Fruit fly (Drosophila melanogaster) whole organism, embryonic: Measurements from ENCODE around the gene tw.

Source experiments
- Awh ChIP-seq: fragments of 200-800 bp; sonication (Bioruptor generic); IDR thresholded peaks from 2 replicates; pipeline ENCODE4, ENCODE4 v1.3.6; 2022; ENCODE audit warnings: missing biosample characterization, missing genetic modification characterization
- BEAF-32 ChIP-seq: fragments of 200-800 bp; sonication (Bioruptor generic); optimal IDR thresholded peaks from 3 replicates; lab custom pipeline; 2017; ENCODE audit warnings: missing biosample characterization, missing genetic modification characterization, mild to moderate bottlenecking, moderate library complexity, missing genetic modification reagents
- CG10209 ChIP-seq: fragments of 200-800 bp; sonication (Bioruptor generic); optimal IDR thresholded peaks from 3 replicates; lab custom pipeline; 2017; ENCODE audit warnings: missing biosample characterization, mild to moderate bottlenecking, missing genetic modification characterization, missing genetic modification reagents
- CG10543 ChIP-seq: fragments of 200-800 bp; sonication (Bioruptor generic); optimal IDR thresholded peaks from 3 replicates; lab custom pipeline; 2017; ENCODE audit warnings: missing biosample characterization, mild to moderate bottlenecking, missing genetic modification characterization, moderate library complexity
- CG10654 ChIP-seq: fragments of 200-800 bp; sonication (Bioruptor generic); optimal IDR thresholded peaks from 2 replicates; lab custom pipeline; 2016; ENCODE audit warnings: missing biosample characterization, missing genetic modification characterization
- CG10959 ChIP-seq: fragments of 200-800 bp; sonication (Bioruptor generic); IDR thresholded peaks from 2 replicates; pipeline ENCODE4 v1.3.6; 2022; ENCODE audit warnings: missing biosample characterization, missing genetic modification characterization
- CG11247 ChIP-seq: fragments of 200-800 bp; sonication (Bioruptor generic); IDR thresholded peaks from 2 replicates; pipeline ENCODE4 v1.3.6; 2022; ENCODE audit warnings: missing biosample characterization, missing genetic modification characterization
- CG12942 ChIP-seq: fragments of 200-800 bp; sonication (Bioruptor generic); optimal IDR thresholded peaks from 3 replicates; lab custom pipeline; 2016; ENCODE audit warnings: missing biosample characterization, missing genetic modification characterization
- CG13296 ChIP-seq: fragments of 200-800 bp; sonication (Bioruptor generic); optimal IDR thresholded peaks from 3 replicates; lab custom pipeline; 2018; ENCODE audit warnings: missing biosample characterization, mild to moderate bottlenecking, missing genetic modification characterization
- CG1603 ChIP-seq: fragments of 200-800 bp; sonication (Bioruptor generic); optimal IDR thresholded peaks from 2 replicates; lab custom pipeline; 2019; ENCODE audit warnings: missing biosample characterization, mild to moderate bottlenecking, missing genetic modification characterization, moderate library complexity
- CG16863 ChIP-seq: fragments of 200-800 bp; sonication (Bioruptor generic); optimal IDR thresholded peaks from 3 replicates; lab custom pipeline; 2016; ENCODE audit warnings: missing biosample characterization, missing genetic modification characterization
- CG17361 ChIP-seq: fragments of 200-800 bp; sonication (Bioruptor generic); IDR thresholded peaks from 3 replicates; pipeline ENCODE4 v1.3.6; 2022; ENCODE audit warnings: missing biosample characterization, missing genetic modification characterization
- CG2712 ChIP-seq: fragments of 200-800 bp; optimal IDR thresholded peaks from 3 replicates; lab custom pipeline; 2019; ENCODE audit warnings: missing biosample characterization, mild to moderate bottlenecking, missing genetic modification characterization, moderate library complexity
- CG32532 ChIP-seq: fragments of 200-800 bp; sonication (Bioruptor generic); IDR thresholded peaks from 2 replicates; pipeline ENCODE4 v1.3.6; 2022; ENCODE audit warnings: missing biosample characterization, missing genetic modification characterization
- CG33213 ChIP-seq: fragments of 200-800 bp; sonication (Bioruptor generic); optimal IDR thresholded peaks from 3 replicates; lab custom pipeline; 2016; ENCODE audit warnings: missing biosample characterization, missing genetic modification characterization
- CG3847 ChIP-seq: fragments of 200-800 bp; sonication (Bioruptor generic); IDR thresholded peaks from 2 replicates; pipeline ENCODE4 v1.3.6; 2022; ENCODE audit warnings: missing biosample characterization, missing genetic modification characterization
- CG4707 ChIP-seq: fragments of 200-800 bp; sonication (Bioruptor generic); optimal IDR thresholded peaks from 2 replicates; lab custom pipeline; 2018; ENCODE audit warnings: missing biosample characterization, mild to moderate bottlenecking, missing genetic modification characterization, moderate library complexity
- CG6689 ChIP-seq: fragments of 200-800 bp; sonication (Bioruptor generic); IDR thresholded peaks from 2 replicates; pipeline ENCODE4 v1.3.6; 2022; ENCODE audit warnings: missing biosample characterization, missing genetic modification characterization
- CG7357 ChIP-seq: fragments of 200-800 bp; sonication (Bioruptor generic); IDR thresholded peaks from 3 replicates; pipeline ENCODE4 v1.3.6; 2022; ENCODE audit warnings: missing biosample characterization, missing genetic modification characterization
- CG8359 ChIP-seq: fragments of 200-800 bp; sonication (Bioruptor generic); optimal IDR thresholded peaks from 2 replicates; lab custom pipeline; 2017; ENCODE audit warnings: missing biosample characterization, mild to moderate bottlenecking, missing genetic modification characterization, borderline replicate concordance
- CG8388 ChIP-seq: fragments of 200-800 bp; sonication (Bioruptor generic); optimal IDR thresholded peaks from 2 replicates; lab custom pipeline; 2019; ENCODE audit warnings: missing biosample characterization, mild to moderate bottlenecking, missing genetic modification characterization, moderate library complexity
- CG9437 ChIP-seq: fragments of 200-800 bp; sonication (Bioruptor generic); optimal IDR thresholded peaks from 2 replicates; lab custom pipeline; 2018; ENCODE audit warnings: missing biosample characterization, mild to moderate bottlenecking, missing genetic modification characterization
- CrebB ChIP-seq: fragments of 200-800 bp; sonication (Bioruptor generic); optimal IDR thresholded peaks from 3 replicates; lab custom pipeline; 2018; ENCODE audit warnings: missing biosample characterization, mild to moderate bottlenecking, missing genetic modification characterization
- Deaf1 ChIP-seq: fragments of 200-800 bp; optimal IDR thresholded peaks from 3 replicates; lab custom pipeline; 2019; ENCODE audit warnings: missing biosample characterization, mild to moderate bottlenecking, missing genetic modification characterization, moderate library complexity
- Dek ChIP-seq: fragments of 200-800 bp; sonication (Bioruptor generic); optimal IDR thresholded peaks from 3 replicates; lab custom pipeline; 2019; ENCODE audit warnings: missing biosample characterization, mild to moderate bottlenecking, missing genetic modification characterization, moderate library complexity
- Dp ChIP-seq: fragments of 200-800 bp; sonication (Bioruptor generic); optimal IDR thresholded peaks from 2 replicates; lab custom pipeline; 2018; ENCODE audit warnings: missing biosample characterization, mild to moderate bottlenecking, missing genetic modification characterization, moderate library complexity
- E2f2 ChIP-seq: fragments of 200-800 bp; sonication (Bioruptor generic); IDR thresholded peaks from 2 replicates; pipeline ENCODE4 v1.3.6; 2022; ENCODE audit warnings: missing biosample characterization, missing genetic modification characterization
- Ets65A ChIP-seq: fragments of 200-800 bp; sonication (Bioruptor generic); peaks from one replicate; lab custom pipeline; 2016; ENCODE audit warnings: missing biosample characterization, missing genetic modification characterization
- H15 ChIP-seq: fragments of 200-800 bp; sonication (Bioruptor generic); IDR thresholded peaks from 3 replicates; pipeline ENCODE4 v1.3.6; 2022; ENCODE audit warnings: missing biosample characterization, missing genetic modification characterization
- HmgZ ChIP-seq: fragments of 200-800 bp; sonication (Bioruptor generic); optimal IDR thresholded peaks from 2 replicates; lab custom pipeline; 2018; ENCODE audit warnings: missing biosample characterization, mild to moderate bottlenecking, missing genetic modification characterization
- Hr3 ChIP-seq: fragments of 200-800 bp; sonication (Bioruptor generic); optimal IDR thresholded peaks from 3 replicates; lab custom pipeline; 2016; ENCODE audit warnings: missing biosample characterization, missing genetic modification characterization
- Hsf ChIP-seq: fragments of 200-800 bp; sonication (Bioruptor generic); optimal IDR thresholded peaks from 3 replicates; lab custom pipeline; 2016; ENCODE audit warnings: missing biosample characterization, missing genetic modification characterization
- Med ChIP-seq: fragments of 200-800 bp; sonication (Bioruptor generic); peaks from one replicate; lab custom pipeline; 2016; ENCODE audit warnings: missing biosample characterization, missing genetic modification characterization, mild to moderate bottlenecking, inconsistent platforms, moderate library complexity
- NfI ChIP-seq: fragments of 200-800 bp; sonication (Bioruptor generic); optimal IDR thresholded peaks from 3 replicates; lab custom pipeline; 2018; ENCODE audit warnings: missing biosample characterization, mild to moderate bottlenecking, missing genetic modification characterization, moderate library complexity
- Oli ChIP-seq: fragments of 200-800 bp; sonication (Bioruptor generic); optimal IDR thresholded peaks from 2 replicates; lab custom pipeline; 2018; ENCODE audit warnings: missing biosample characterization, mild to moderate bottlenecking, missing genetic modification characterization, moderate library complexity
- Spps ChIP-seq: fragments of 200-800 bp; sonication (Bioruptor generic); optimal IDR thresholded peaks from 2 replicates; lab custom pipeline; 2018; ENCODE audit warnings: missing biosample characterization, mild to moderate bottlenecking, missing genetic modification characterization
- amos ChIP-seq: fragments of 200-800 bp; sonication (Bioruptor generic); IDR thresholded peaks from 2 replicates; pipeline ENCODE4 v1.3.6; 2022; ENCODE audit warnings: missing biosample characterization, missing genetic modification characterization; ENCODE audit not compliant: partially characterized antibody
- bigmax ChIP-seq: fragments of 200-800 bp; sonication (Bioruptor generic); optimal IDR thresholded peaks from 2 replicates; lab custom pipeline; 2018; ENCODE audit warnings: missing biosample characterization, mild to moderate bottlenecking, missing genetic modification characterization
- dpn ChIP-seq, 2 experiments: fragments of 200-800 bp; sonication (Bioruptor generic); optimal IDR thresholded peaks; 3 replicates each; lab custom pipeline; 2016; ENCODE audit warnings: missing biosample characterization in 2 of 2, missing genetic modification characterization in 2 of 2
- gem ChIP-seq: fragments of 200-800 bp; sonication (Bioruptor generic); optimal IDR thresholded peaks from 2 replicates; lab custom pipeline; 2019; ENCODE audit warnings: missing biosample characterization, mild to moderate bottlenecking, missing genetic modification characterization, moderate library complexity
- jumu ChIP-seq: fragments of 200-800 bp; sonication (Bioruptor generic); optimal IDR thresholded peaks from 3 replicates; lab custom pipeline; 2016; ENCODE audit warnings: missing biosample characterization, missing genetic modification characterization
- lab ChIP-seq: fragments of 200-800 bp; sonication (Bioruptor generic); optimal IDR thresholded peaks from 3 replicates; lab custom pipeline; 2017; ENCODE audit warnings: missing biosample characterization, missing genetic modification characterization, mild to moderate bottlenecking, moderate library complexity, missing genetic modification reagents
- lov ChIP-seq, 2 experiments: fragments of 200-800 bp in 1 of 2; fragments of >200 bp in 1 of 2; sonication (Bioruptor generic) in 1 of 2; IDR thresholded peaks in 1 of 2; optimal IDR thresholded peaks in 1 of 2; 2 replicates in 1 of 2; 3 replicates in 1 of 2; pipeline versions ENCODE4 v1.3.6 to Lab custom; 2017 to 2022; ENCODE audit warnings: missing biosample characterization in 1 of 2, missing genetic modification characterization in 1 of 2
- nmo ChIP-seq: fragments of 200-800 bp; sonication (Bioruptor generic); optimal IDR thresholded peaks from 2 replicates; lab custom pipeline; 2018; ENCODE audit warnings: missing biosample characterization, mild to moderate bottlenecking, missing genetic modification characterization, moderate library complexity
- sqz ChIP-seq: fragments of 200-800 bp; sonication (Bioruptor generic); optimal IDR thresholded peaks from 3 replicates; lab custom pipeline; 2018; ENCODE audit warnings: missing biosample characterization, mild to moderate bottlenecking, missing genetic modification characterization
- tio ChIP-seq: fragments of 200-800 bp; sonication (Bioruptor generic); optimal IDR thresholded peaks from 2 replicates; lab custom pipeline; 2017; ENCODE audit warnings: missing biosample characterization, missing genetic modification characterization, inconsistent platforms
- trem ChIP-seq: fragments of 200-800 bp; optimal IDR thresholded peaks from 3 replicates; lab custom pipeline; 2019; ENCODE audit warnings: missing biosample characterization, mild to moderate bottlenecking, missing genetic modification characterization, moderate library complexity
- zf30C ChIP-seq: fragments of 200-800 bp; sonication (Bioruptor generic); optimal IDR thresholded peaks from 3 replicates; lab custom pipeline; 2018; ENCODE audit warnings: missing biosample characterization, mild to moderate bottlenecking, missing genetic modification characterization

tw gene

dm6 chrX:769639-770124 is 14.9 kb upstream of the tw start, which contains the start of gene fz3 (continued):
- TF ChIP-seq CG8388 (GFP tag; lab: Kevin White, UChicago): peak; percentile 1
- no peak for TF ChIP-seq CG8359 (GFP tag; lab: Kevin White, UChicago)
- TF ChIP-seq HmgZ (tag; lab: Kevin White, UChicago): peak; percentile 41
- peak; percentile 53; the same call in 1 of the 2 replicates for TF ChIP-seq Awh (GFP tag; lab: Robert Waterston, UW)
- TF ChIP-seq lab (GFP tag; lab: Kevin White, UChicago): peak; percentile 31
- TF ChIP-seq E2f2 (GFP tag; lab: Robert Waterston, UW): peak; percentile 75
- peak; percentile 5 for TF ChIP-seq gem (tag; lab: Kevin White, UChicago)
- TF ChIP-seq Dp: peak; percentile 70
- TF ChIP-seq Hr3 (GFP tag; lab: Kevin White, UChicago): no peak
- TF ChIP-seq bigmax (GFP tag; lab: Kevin White, UChicago): peak; percentile 17
- TF ChIP-seq BEAF-32 (GFP tag; lab: Kevin White, UChicago): peak; percentile 84
- no peak for TF ChIP-seq H15
- TF ChIP-seq CrebB (tag; lab: Kevin White, UChicago): peak; percentile 26
- TF ChIP-seq lov (optimal IDR thresholded peaks at IDR 0.05; lab: Kevin White, UChicago): no peak
- no peak for TF ChIP-seq lov (GFP tag; IDR thresholded peaks at IDR 0.05; lab: Robert Waterston, UW)
- TF ChIP-seq CG12942 (GFP tag; lab: Kevin White, UChicago): no peak
- peak; percentile 52 for TF ChIP-seq CG2712 (tag; lab: Kevin White, UChicago)
- 0 out of 2 replicates have a peak, but pooled peaks have one; percentile 16 for TF ChIP-seq CG11247
- TF ChIP-seq CG9437 (GFP tag; lab: Kevin White, UChicago): peak; percentile 65
- TF ChIP-seq Spps (tag; lab: Kevin White, UChicago): no peak
- TF ChIP-seq CG3847 (GFP tag; lab: Robert Waterston, UW): no peak
- peak; percentile 89 for TF ChIP-seq amos (GFP tag; lab: Robert Waterston, UW)
- TF ChIP-seq Hsf (GFP tag; lab: Kevin White, UChicago): no peak
- TF ChIP-seq tio (GFP tag; lab: Kevin White, UChicago): no peak
- TF ChIP-seq CG17361 (GFP tag; lab: Robert Waterston, UW): no peak
- peak; percentile 9 for TF ChIP-seq CG10543 (GFP tag; lab: Kevin White, UChicago)
- TF ChIP-seq, all 482 proteins: peak for 144

dm6 chrX:771431-772064 is 13.0 kb upstream of the tw start:
- TF ChIP-seq CG10959 (GFP tag; lab: Robert Waterston, UW) (peak; percentile 41; the same call in 1 of the 2 replicates), CG10209 (GFP tag; lab: Kevin White, UChicago) (peak; percentile 12), CG13296 (GFP tag; lab: Kevin White, UChicago) (no peak), CG4707 (GFP tag; lab: Kevin White, UChicago) (no peak), jumu (GFP tag; lab: Kevin White, UChicago) (peak; percentile 32), Deaf1 (tag; lab: Kevin White, UChicago) (peak; percentile 11), trem (tag; lab: Kevin White, UChicago) (peak; percentile 21), zf30C (GFP tag; lab: Kevin White, UChicago) (peak; percentile 67), dpn (GFP tag; optimal IDR thresholded peaks at IDR 0.05; lab: Kevin White, UChicago) (peak; percentile 20 to 45), CG10654 (GFP tag; lab: Kevin White, UChicago) (peak; percentile 14), Med (peak; percentile 83), nmo (GFP tag; lab: Kevin White, UChicago) (peak; percentile 38), CG33213 (GFP tag; lab: Kevin White, UChicago) (peak; percentile 8), sqz (peak; percentile 43), Oli (peak; percentile 42), CG7357 (GFP tag; lab: Robert Waterston, UW) (no peak), CG16863 (GFP tag; lab: Kevin White, UChicago) (peak; percentile 2), NfI (GFP tag; lab: Kevin White, UChicago) (peak; percentile 1), CG32532 (GFP tag; lab: Robert Waterston, UW) (no peak), Ets65A (GFP tag; lab: Kevin White, UChicago) (peak; percentile 68), CG6689 (GFP tag; lab: Robert Waterston, UW) (0 out of 2 replicates have a peak, but pooled peaks have one; percentile 8), CG1603 (tag; lab: Kevin White, UChicago) (peak; percentile 76), Dek (tag; lab: Kevin White, UChicago) (no peak)
